Worm (Caenorhabditis elegans): Measurements from ENCODE around the gene dyf-18.

DNA sequence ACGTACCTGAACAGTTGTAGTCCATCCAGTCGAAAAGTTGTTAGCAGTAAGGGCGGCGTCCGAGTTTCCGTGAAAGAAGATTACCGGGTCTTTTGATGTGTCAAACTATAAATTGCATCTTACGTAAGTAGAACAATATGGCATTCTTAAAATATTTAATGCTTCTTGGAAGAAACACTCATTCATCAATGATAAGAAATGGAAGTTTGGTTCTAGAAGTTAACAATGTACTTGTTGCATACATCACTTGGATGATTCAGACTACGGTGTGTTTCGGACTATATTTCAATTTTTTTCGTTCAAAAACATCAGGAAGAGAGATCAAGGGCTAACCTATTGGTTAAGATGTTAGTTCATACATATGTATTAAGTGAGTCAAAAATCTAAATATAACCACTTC, 28.9 kb downstream of the dyf-18 start:
- no peak for TF ChIP-seq ceh-30 (tag; optimal IDR thresholded peaks at IDR 0.05)
- TF ChIP-seq unc-86 (tag; optimal IDR thresholded peaks at IDR 0.05): no peak
- no peak for TF ChIP-seq unc-55 (GFP tag; optimal IDR thresholded peaks at IDR 0.05)
